Fruit fly (Drosophila melanogaster) whole organism, embryonic: ENCODE data around the gene nkt.

Experiments used
- Awh ChIP-seq: fragments of 200-800 bp; sonication (Bioruptor generic); IDR thresholded peaks from 2 replicates; pipeline ENCODE4, ENCODE4 v1.3.6; 2022; ENCODE audit warnings: missing biosample characterization, missing genetic modification characterization
- C15 ChIP-seq: fragments of 200-800 bp; sonication (Bioruptor generic); IDR thresholded peaks from 3 replicates; pipeline ENCODE4 v1.3.6; 2022; ENCODE audit warnings: missing biosample characterization, missing genetic modification characterization
- CG1024 ChIP-seq: fragments of 200-800 bp; sonication (Bioruptor generic); IDR thresholded peaks from 2 replicates; pipeline ENCODE4 v1.3.6; 2022; ENCODE audit warnings: missing biosample characterization, missing genetic modification characterization
- CG10321 ChIP-seq: fragments of 200-800 bp; sonication (Bioruptor generic); IDR thresholded peaks from 2 replicates; pipeline ENCODE4 v1.3.6; 2022; ENCODE audit warnings: missing biosample characterization, missing genetic modification characterization
- CG11456 ChIP-seq: fragments of 200-800 bp; sonication (Bioruptor generic); IDR thresholded peaks from 3 replicates; pipeline ENCODE4 v1.3.6; 2022; ENCODE audit warnings: missing biosample characterization, missing genetic modification characterization
- CG11504 ChIP-seq: fragments of 200-800 bp; sonication (Bioruptor generic); optimal IDR thresholded peaks from 3 replicates; lab custom pipeline; 2019; ENCODE audit warnings: missing biosample characterization, mild to moderate bottlenecking, missing genetic modification characterization, moderate library complexity
- CG11695 ChIP-seq: fragments of 200-800 bp; sonication (Bioruptor generic); IDR thresholded peaks from 3 replicates; pipeline ENCODE4 v1.3.6; 2022; ENCODE audit warnings: missing biosample characterization, missing genetic modification characterization
- CG12236 ChIP-seq: fragments of 200-800 bp; sonication (Bioruptor generic); optimal IDR thresholded peaks from 2 replicates; lab custom pipeline; 2016; ENCODE audit warnings: missing biosample characterization, missing genetic modification characterization
- CG13424 ChIP-seq: fragments of 200-800 bp; sonication (Bioruptor generic); optimal IDR thresholded peaks from 2 replicates; lab custom pipeline; 2019; ENCODE audit warnings: missing biosample characterization, mild to moderate bottlenecking, missing genetic modification characterization, moderate library complexity
- CG1529 ChIP-seq: fragments of 200-800 bp; sonication (Bioruptor generic); optimal IDR thresholded peaks from 3 replicates; lab custom pipeline; 2018; ENCODE audit warnings: missing biosample characterization, missing genetic modification characterization
- CG17186 ChIP-seq: fragments of 200-800 bp; sonication (Bioruptor generic); optimal IDR thresholded peaks from 3 replicates; lab custom pipeline; 2017; ENCODE audit warnings: missing biosample characterization, missing genetic modification reagents, missing genetic modification characterization
- CG17328 ChIP-seq: fragments of 200-800 bp; sonication (Bioruptor generic); IDR thresholded peaks from 2 replicates; pipeline ENCODE4 v1.3.6; 2022; ENCODE audit warnings: missing biosample characterization, missing genetic modification characterization
- CG17359 ChIP-seq: fragments of 200-800 bp; sonication (Bioruptor generic); optimal IDR thresholded peaks from 3 replicates; lab custom pipeline; 2018; ENCODE audit warnings: missing biosample characterization, mild to moderate bottlenecking, missing genetic modification characterization, moderate library complexity
- CG2120 ChIP-seq: fragments of 200-800 bp; sonication (Bioruptor generic); optimal IDR thresholded peaks from 3 replicates; lab custom pipeline; 2016; ENCODE audit warnings: missing biosample characterization, missing genetic modification characterization
- CG2202 ChIP-seq: fragments of 200-800 bp; sonication (Bioruptor generic); optimal IDR thresholded peaks from 2 replicates; lab custom pipeline; 2018; ENCODE audit warnings: missing biosample characterization, mild to moderate bottlenecking, missing genetic modification characterization
- CG2712 ChIP-seq: fragments of 200-800 bp; optimal IDR thresholded peaks from 3 replicates; lab custom pipeline; 2019; ENCODE audit warnings: missing biosample characterization, mild to moderate bottlenecking, missing genetic modification characterization, moderate library complexity
- CG2889 ChIP-seq: fragments of 200-800 bp; sonication (Bioruptor generic); IDR thresholded peaks from 3 replicates; pipeline ENCODE4 v1.3.6; 2022; ENCODE audit warnings: missing biosample characterization, missing genetic modification characterization
- CG31224 ChIP-seq: fragments of 200-800 bp; sonication (Bioruptor generic); IDR thresholded peaks from 2 replicates; pipeline ENCODE4 v1.3.6; 2022; ENCODE audit warnings: missing biosample characterization, missing genetic modification characterization
- CG31441 ChIP-seq: fragments of 200-800 bp; sonication (Bioruptor generic); IDR thresholded peaks from 2 replicates; pipeline ENCODE4 v1.3.6; 2022; ENCODE audit warnings: missing biosample characterization, missing genetic modification characterization
- CG34422 ChIP-seq: fragments of 200-800 bp; sonication (Bioruptor generic); IDR thresholded peaks from 3 replicates; pipeline ENCODE4 v1.3.6; 2022; ENCODE audit warnings: missing biosample characterization, missing genetic modification characterization
- CG43689 ChIP-seq: fragments of 200-800 bp; sonication (Bioruptor generic); IDR thresholded peaks from 2 replicates; pipeline ENCODE4 v1.3.6; 2022; ENCODE audit warnings: missing biosample characterization, missing genetic modification characterization
- CG6683 ChIP-seq: fragments of 200-800 bp; sonication (Bioruptor generic); optimal IDR thresholded peaks from 2 replicates; lab custom pipeline; 2017; ENCODE audit warnings: missing biosample characterization, mild to moderate bottlenecking, missing genetic modification characterization, missing genetic modification reagents
- CG7839 ChIP-seq: fragments of 200-800 bp; sonication (Bioruptor generic); optimal IDR thresholded peaks from 3 replicates; lab custom pipeline; 2018; ENCODE audit warnings: missing biosample characterization, mild to moderate bottlenecking, missing genetic modification characterization, moderate library complexity
- CTCF ChIP-seq: fragments of 200-800 bp; sonication (Bioruptor generic); optimal IDR thresholded peaks from 2 replicates; lab custom pipeline; 2017; ENCODE audit warnings: missing biosample characterization, mild to moderate bottlenecking, missing genetic modification characterization, moderate library complexity
- CrebB ChIP-seq: fragments of 200-800 bp; sonication (Bioruptor generic); optimal IDR thresholded peaks from 3 replicates; lab custom pipeline; 2018; ENCODE audit warnings: missing biosample characterization, mild to moderate bottlenecking, missing genetic modification characterization
- Doc3 ChIP-seq: fragments of 200-800 bp; sonication (Bioruptor generic); IDR thresholded peaks from 3 replicates; pipeline ENCODE4 v1.3.6; 2022; ENCODE audit warnings: missing biosample characterization, missing genetic modification characterization; ENCODE audit not compliant: partially characterized antibody
- Hr3 ChIP-seq: fragments of 200-800 bp; sonication (Bioruptor generic); optimal IDR thresholded peaks from 3 replicates; lab custom pipeline; 2016; ENCODE audit warnings: missing biosample characterization, missing genetic modification characterization
- Hsf ChIP-seq: fragments of 200-800 bp; sonication (Bioruptor generic); optimal IDR thresholded peaks from 3 replicates; lab custom pipeline; 2016; ENCODE audit warnings: missing biosample characterization, missing genetic modification characterization
- MESR4 ChIP-seq: fragments of 200-800 bp; sonication (Bioruptor generic); optimal IDR thresholded peaks from 2 replicates; lab custom pipeline; 2018; ENCODE audit warnings: missing biosample characterization, mild to moderate bottlenecking, missing genetic modification characterization, moderate library complexity
- Max ChIP-seq: fragments of 200-800 bp; sonication (Bioruptor generic); optimal IDR thresholded peaks from 2 replicates; lab custom pipeline; 2016; ENCODE audit warnings: missing biosample characterization, mild to moderate bottlenecking, missing genetic modification characterization
- Nf-YC ChIP-seq: fragments of 200-800 bp; optimal IDR thresholded peaks from 3 replicates; lab custom pipeline; 2019; ENCODE audit warnings: missing biosample characterization, mild to moderate bottlenecking, missing genetic modification characterization, moderate library complexity
- Oli ChIP-seq: fragments of 200-800 bp; sonication (Bioruptor generic); optimal IDR thresholded peaks from 2 replicates; lab custom pipeline; 2018; ENCODE audit warnings: missing biosample characterization, mild to moderate bottlenecking, missing genetic modification characterization, moderate library complexity
- Stat92E ChIP-seq, 3 experiments: fragments of >200 bp in 2 of 3; fragments of 200-800 bp in 1 of 3; sonication (Bioruptor generic) in 1 of 3; optimal IDR thresholded peaks; 2 replicates each; lab custom pipeline; 2017 to 2019; ENCODE audit warnings: missing biosample characterization in 3 of 3, missing genetic modification characterization in 3 of 3, mild to moderate bottlenecking in 1 of 3, moderate library complexity in 1 of 3
- YL-1 ChIP-seq: fragments of 200-800 bp; sonication (Bioruptor generic); optimal IDR thresholded peaks from 3 replicates; lab custom pipeline; 2017; ENCODE audit warnings: missing biosample characterization, mild to moderate bottlenecking, missing genetic modification characterization
- ac ChIP-seq: fragments of 200-800 bp; sonication (Bioruptor generic); optimal IDR thresholded peaks from 3 replicates; lab custom pipeline; 2017; ENCODE audit warnings: missing biosample characterization, mild to moderate bottlenecking, missing genetic modification characterization
- aop ChIP-seq: fragments of 200-800 bp; sonication (Bioruptor generic); IDR thresholded peaks from 2 replicates; pipeline ENCODE4 v1.3.6; 2022; ENCODE audit warnings: missing biosample characterization, missing genetic modification characterization
- bab2 ChIP-seq: fragments of 200-800 bp; sonication (Bioruptor generic); optimal IDR thresholded peaks from 2 replicates; lab custom pipeline; 2016; ENCODE audit warnings: missing biosample characterization, missing genetic modification characterization
- cas ChIP-seq: fragments of 200-800 bp; sonication (Bioruptor generic); IDR thresholded peaks from 2 replicates; pipeline ENCODE4 v1.3.6; 2022; ENCODE audit warnings: missing biosample characterization, missing genetic modification characterization
- cg ChIP-seq: fragments of 200-800 bp; sonication (Bioruptor generic); optimal IDR thresholded peaks from 3 replicates; lab custom pipeline; 2019; ENCODE audit warnings: missing biosample characterization, mild to moderate bottlenecking, missing genetic modification characterization, moderate library complexity
- crc ChIP-seq: fragments of 200-800 bp; sonication (Bioruptor generic); optimal IDR thresholded peaks from 2 replicates; lab custom pipeline; 2016; ENCODE audit warnings: missing biosample characterization, missing genetic modification characterization
- danr ChIP-seq: fragments of 200-800 bp; sonication (Bioruptor generic); IDR thresholded peaks from 2 replicates; pipeline ENCODE4 v1.3.6; 2022; ENCODE audit warnings: missing biosample characterization, missing genetic modification characterization
- dm ChIP-seq: fragments of 200-800 bp; sonication (Bioruptor generic); optimal IDR thresholded peaks from 3 replicates; lab custom pipeline; 2016; ENCODE audit warnings: missing biosample characterization, missing genetic modification characterization
- esg ChIP-seq: fragments of 200-800 bp; sonication (Bioruptor generic); conservative IDR thresholded peaks from 2 replicates; pipeline ENCODE4 v1.3.6; 2022; ENCODE audit warnings: missing biosample characterization, missing genetic modification characterization
- fd102C ChIP-seq: fragments of 200-800 bp; sonication (Bioruptor generic); optimal IDR thresholded peaks from 2 replicates; lab custom pipeline; 2018; ENCODE audit warnings: missing biosample characterization, mild to moderate bottlenecking, missing genetic modification characterization, moderate library complexity
- fru ChIP-seq: fragments of >200 bp; optimal IDR thresholded peaks from 2 replicates; lab custom pipeline; 2017
- h ChIP-seq: fragments of >200 bp; optimal IDR thresholded peaks from 2 replicates; lab custom pipeline; 2017
- kni ChIP-seq: fragments of 200-800 bp; sonication (Bioruptor generic); optimal IDR thresholded peaks from 3 replicates; lab custom pipeline; 2017; ENCODE audit warnings: mild to moderate bottlenecking, missing biosample characterization, missing genetic modification reagents, missing genetic modification characterization
- knrl ChIP-seq: fragments of 200-800 bp; sonication (Bioruptor generic); IDR thresholded peaks from 3 replicates; pipeline ENCODE4 v1.3.6; 2022; ENCODE audit warnings: missing biosample characterization, missing genetic modification characterization; ENCODE audit not compliant: partially characterized antibody
- org-1 ChIP-seq: fragments of 200-800 bp; sonication (Bioruptor generic); optimal IDR thresholded peaks from 2 replicates; lab custom pipeline; 2017; ENCODE audit warnings: missing biosample characterization, missing genetic modification characterization
- sim ChIP-seq: fragments of 200-800 bp; sonication (Bioruptor generic); IDR thresholded peaks from 2 replicates; pipeline ENCODE4 v1.3.6; 2022; ENCODE audit warnings: missing biosample characterization, missing genetic modification characterization
- trem ChIP-seq: fragments of 200-800 bp; optimal IDR thresholded peaks from 3 replicates; lab custom pipeline; 2019; ENCODE audit warnings: missing biosample characterization, mild to moderate bottlenecking, missing genetic modification characterization, moderate library complexity
- trh ChIP-seq: fragments of 200-800 bp; sonication (Bioruptor generic); optimal IDR thresholded peaks from 2 replicates; lab custom pipeline; 2016; ENCODE audit warnings: missing biosample characterization, missing genetic modification characterization
- zen2 ChIP-seq: fragments of 200-800 bp; sonication (Bioruptor generic); IDR thresholded peaks from 3 replicates; pipeline ENCODE4 v1.3.6; 2022; ENCODE audit warnings: missing biosample characterization, missing genetic modification characterization; ENCODE audit not compliant: partially characterized antibody

nkt gene

DNA sequence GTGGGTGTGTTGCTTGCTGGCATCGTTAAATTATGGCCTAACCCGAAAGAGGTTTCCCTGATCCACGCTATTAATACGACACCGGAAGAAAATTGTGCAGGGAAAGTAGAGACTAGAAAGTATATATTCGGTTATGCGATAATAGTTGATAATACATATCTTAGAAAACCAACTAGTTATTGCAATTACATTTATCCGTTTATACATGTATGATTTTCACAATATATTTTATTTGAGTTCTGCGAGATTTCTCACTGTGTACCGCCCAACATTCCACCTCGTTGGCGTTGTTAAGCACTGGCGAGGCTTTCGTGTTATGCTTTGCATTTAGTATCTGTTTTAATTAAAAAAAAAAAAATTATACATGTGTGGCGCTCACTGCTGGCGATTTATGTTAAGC lies 45.8 kb upstream of the nkt start (continued):
- TF ChIP-seq danr (GFP tag; lab: Robert Waterston, UW) (no peak), Hsf (GFP tag; lab: Kevin White, UChicago) (no peak), crc (GFP tag; lab: Kevin White, UChicago) (no peak), CG10321 (GFP tag; lab: Robert Waterston, UW) (0 out of 2 replicates have a peak, but pooled peaks have one; percentile 19), CTCF (no peak), knrl (GFP tag; lab: Robert Waterston, UW) (no peak), YL-1 (GFP tag; lab: Kevin White, UChicago) (no peak), C15 (GFP tag; lab: Robert Waterston, UW) (no peak), CG2712 (tag; lab: Kevin White, UChicago) (no peak), CG2889 (no peak), MESR4 (no peak), CrebB (tag; lab: Kevin White, UChicago) (no peak), Max (GFP tag; lab: Kevin White, UChicago) (no peak), Awh (peak; percentile 33; the same call in 1 of the 2 replicates), CG11695 (GFP tag; lab: Robert Waterston, UW) (no peak; the same call in 2 of the 3 replicates), CG13424 (no peak), bab2 (GFP tag; lab: Kevin White, UChicago) (no peak), kni (GFP tag; lab: Kevin White, UChicago) (no peak), CG31224 (GFP tag; lab: Robert Waterston, UW) (no peak), h (lab: Kevin White, UChicago) (no peak), CG6683 (GFP tag; lab: Kevin White, UChicago) (no peak), CG17186 (GFP tag; lab: Kevin White, UChicago) (no peak), dm (GFP tag; lab: Kevin White, UChicago) (no peak), CG2120 (GFP tag; lab: Kevin White, UChicago) (no peak), CG11456 (no peak), CG31441 (GFP tag; lab: Robert Waterston, UW) (0 out of 2 replicates have a peak, but pooled peaks have one; percentile 10), org-1 (GFP tag; lab: Kevin White, UChicago) (no peak), trem (tag; lab: Kevin White, UChicago) (no peak), cg (no peak), trh (GFP tag; lab: Kevin White, UChicago) (no peak), CG34422 (no peak; the same call in 2 of the 3 replicates), fru (no peak), Nf-YC (tag; lab: Kevin White, UChicago) (no peak), ac (no peak), CG2202 (tag; lab: Kevin White, UChicago) (no peak), Stat92E (GFP tag; optimal IDR thresholded peaks at IDR 0.05; lab: Kevin White, UChicago) (no peak), zen2 (GFP tag; lab: Robert Waterston, UW) (no peak), Hr3 (GFP tag; lab: Kevin White, UChicago) (no peak), CG12236 (GFP tag; lab: Kevin White, UChicago) (no peak), CG17328 (GFP tag; lab: Robert Waterston, UW) (0 out of 2 replicates have a peak, but pooled peaks have one; percentile 36), CG43689 (no peak), CG1024 (no peak), fd102C (no peak), CG1529 (GFP tag; lab: Kevin White, UChicago) (no peak), Doc3 (no peak), CG17359 (no peak), Oli (tag; lab: Kevin White, UChicago) (no peak), CG7839 (tag; lab: Kevin White, UChicago) (no peak), cas (no peak), sim (no peak), esg (GFP tag; lab: Robert Waterston, UW) (peak; percentile 47), aop (GFP tag; lab: Robert Waterston, UW) (no peak), CG11504 (tag; lab: Kevin White, UChicago) (no peak)
